Worm (Caenorhabditis elegans) whole organism, L4/young adult: ENCODE results near the gene F08F3.1.

Experiments
- W03F9.2 ChIP-seq: fragments of 150-350 bp; optimal IDR thresholded peaks from 2 replicates; lab custom pipeline; 2014; ENCODE audit warnings: missing biosample characterization, missing genetic modification characterization
- dao-5 ChIP-seq: sonication (generic microtip); optimal IDR thresholded peaks from 2 replicates; lab custom pipeline; 2016; ENCODE audit warnings: missing genotype, missing genetic modification characterization, moderate library complexity, missing compliant biosample characterization
- him-1 ChIP-seq: sonication (generic microtip); optimal IDR thresholded peaks from 2 replicates; lab custom pipeline; 2016; ENCODE audit warnings: missing genotype, missing genetic modification reagents, missing genetic modification characterization, missing compliant biosample characterization

ce11 chrV:5405053-5405452, 40.9 kb upstream of the F08F3.1 start, which contains the start of gene dmsr-7:
- TF ChIP-seq him-1 (tag; lab: Kevin White, UChicago) (no peak), dao-5 (tag; lab: Kevin White, UChicago) (no peak), W03F9.2 (tag; lab: Kevin White, UChicago) (no peak)
